Worm (Caenorhabditis elegans): ENCODE results near the gene fbxa-7.

fbxa-7 gene

ce11 chrIII:2251348-2251747 is at the start of gene fbxa-7:
TSS of gene fbxa-7 (minus strand) at chrIII:2251448.
- TF ChIP-seq hnd-1 (tag; optimal IDR thresholded peaks at IDR 0.05) (no peak), ceh-36 (tag; optimal IDR thresholded peaks at IDR 0.05) (no peak), tbx-11 (GFP tag; IDR thresholded peaks at IDR 0.05) (no peak), B0310.2 (tag; optimal IDR thresholded peaks at IDR 0.05) (no peak), flt-1 (GFP tag; IDR thresholded peaks at IDR 0.05) (no peak), sea-1 (GFP tag; conservative IDR thresholded peaks at IDR 0.05) (no peak), ets-7 (tag; optimal IDR thresholded peaks at IDR 0.05) (no peak), pes-1 (GFP tag; IDR thresholded peaks at IDR 0.05) (no peak), F13C5.2 (tag; optimal IDR thresholded peaks at IDR 0.05) (no peak), ama-1 (optimal IDR thresholded peaks at IDR 0.05) (no peak), tra-4 (tag; optimal IDR thresholded peaks at IDR 0.05) (no peak)

DNA sequence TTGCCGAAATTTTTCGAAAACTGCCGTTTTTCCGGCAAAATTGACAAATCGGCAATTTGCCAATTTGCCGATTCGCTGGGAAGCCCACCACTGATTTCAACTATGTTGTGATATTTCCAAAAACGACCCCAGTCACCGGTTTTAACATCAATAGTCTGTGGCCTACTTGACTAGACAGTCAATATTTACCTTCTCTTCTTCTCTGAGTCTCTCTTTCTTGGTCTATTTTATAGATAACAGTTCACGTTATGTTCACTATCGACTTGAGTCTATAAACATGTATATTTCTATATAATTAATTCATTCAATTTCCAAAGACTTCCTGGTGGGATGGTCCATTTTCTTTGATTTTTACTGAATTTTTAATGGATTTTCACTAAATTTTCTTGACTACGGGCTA is 43.5 kb upstream of the fbxa-7 start:
- TF ChIP-seq hmg-4 (GFP tag; optimal IDR thresholded peaks at IDR 0.05): no peak
- TF ChIP-seq ets-7 (tag; optimal IDR thresholded peaks at IDR 0.05): no peak
- no peak for TF ChIP-seq tbx-11 (GFP tag; IDR thresholded peaks at IDR 0.05)
- TF ChIP-seq pes-1 (GFP tag; IDR thresholded peaks at IDR 0.05): no peak
- no peak for TF ChIP-seq tbx-37 (GFP tag; conservative IDR thresholded peaks at IDR 0.05)
- no peak for TF ChIP-seq sea-1 (GFP tag; conservative IDR thresholded peaks at IDR 0.05)
- TF ChIP-seq aly-1 (tag; optimal IDR thresholded peaks at IDR 0.05): no peak

DNA sequence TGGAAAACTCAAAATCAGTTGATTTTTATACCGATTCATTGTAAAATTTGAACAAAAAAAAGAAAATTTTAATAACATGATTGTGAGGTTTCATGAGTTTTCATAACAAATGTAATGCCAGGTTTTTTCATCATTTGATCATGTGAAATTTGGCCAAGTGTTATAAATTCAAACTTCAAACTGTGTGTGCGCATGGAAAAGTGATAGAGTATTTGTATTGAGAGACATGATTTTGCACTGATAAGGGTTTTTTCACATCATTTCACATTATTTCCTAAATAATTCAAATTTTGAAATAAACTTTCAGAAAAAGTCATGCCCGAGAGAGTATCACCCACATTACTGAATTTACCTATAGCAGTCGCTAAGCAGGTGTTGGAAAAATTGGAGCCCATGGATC is 39.9 kb upstream of the fbxa-7 start, which contains the start of gene fbxa-219:
Gene fbxa-219, plus strand, starts transcription at position 277 of the 400 bp plus-strand sequence.
- TF ChIP-seq sea-1 (GFP tag; conservative IDR thresholded peaks at IDR 0.05) (no peak), hmbx-1 (tag; optimal IDR thresholded peaks at IDR 0.05) (no peak), tbx-11 (GFP tag; IDR thresholded peaks at IDR 0.05) (no peak), B0310.2 (tag; optimal IDR thresholded peaks at IDR 0.05) (no peak), pes-1 (GFP tag; IDR thresholded peaks at IDR 0.05) (no peak), ets-7 (tag; optimal IDR thresholded peaks at IDR 0.05) (no peak), ceh-36 (tag; optimal IDR thresholded peaks at IDR 0.05) (no peak), F13C5.2 (tag; optimal IDR thresholded peaks at IDR 0.05) (no peak), tra-4 (tag; optimal IDR thresholded peaks at IDR 0.05) (no peak), hnd-1 (tag; optimal IDR thresholded peaks at IDR 0.05) (no peak), ama-1 (optimal IDR thresholded peaks at IDR 0.05) (no peak), tbx-37 (GFP tag; conservative IDR thresholded peaks at IDR 0.05) (no peak), aly-1 (tag; optimal IDR thresholded peaks at IDR 0.05) (no peak), ceh-13 (GFP tag; optimal IDR thresholded peaks at IDR 0.05) (no peak), scrt-1 (GFP tag; IDR thresholded peaks at IDR 0.05) (no peak), flt-1 (GFP tag; IDR thresholded peaks at IDR 0.05) (no peak), hmg-4 (GFP tag; optimal IDR thresholded peaks at IDR 0.05) (no peak)

- TF ChIP-seq hmg-4 (GFP tag; optimal IDR thresholded peaks at IDR 0.05): no peak
- no peak for TF ChIP-seq tbx-11 (GFP tag; IDR thresholded peaks at IDR 0.05)
- no peak for TF ChIP-seq B0310.2 (tag; optimal IDR thresholded peaks at IDR 0.05)
- no peak for TF ChIP-seq aly-1 (tag; optimal IDR thresholded peaks at IDR 0.05)
- TF ChIP-seq flt-1 (GFP tag; IDR thresholded peaks at IDR 0.05): no peak
- no peak for TF ChIP-seq tra-4 (tag; optimal IDR thresholded peaks at IDR 0.05)
- no peak for TF ChIP-seq ceh-13 (GFP tag; optimal IDR thresholded peaks at IDR 0.05)
- TF ChIP-seq ets-7 (tag; optimal IDR thresholded peaks at IDR 0.05): no peak
- no peak for TF ChIP-seq ceh-36 (tag; optimal IDR thresholded peaks at IDR 0.05)
- TF ChIP-seq sea-1 (GFP tag; conservative IDR thresholded peaks at IDR 0.05): no peak
Observed at ce11 chrIII:2288261-2288660, 37.0 kb upstream of the fbxa-7 start.

ce11 chrIII:2283341-2283847 is 32.1 kb upstream of the fbxa-7 start:
- TF ChIP-seq tbx-11 (GFP tag; IDR thresholded peaks at IDR 0.05) (no peak), B0310.2 (tag; optimal IDR thresholded peaks at IDR 0.05) (no peak), ceh-36 (tag; optimal IDR thresholded peaks at IDR 0.05) (no peak), scrt-1 (GFP tag; IDR thresholded peaks at IDR 0.05) (no peak), ets-7 (tag; optimal IDR thresholded peaks at IDR 0.05) (no peak)

- TF ChIP-seq hmg-4 (GFP tag; optimal IDR thresholded peaks at IDR 0.05) (no peak), aly-1 (tag; optimal IDR thresholded peaks at IDR 0.05) (no peak), hnd-1 (tag; optimal IDR thresholded peaks at IDR 0.05) (no peak), flt-1 (GFP tag; IDR thresholded peaks at IDR 0.05) (no peak), sea-1 (GFP tag; conservative IDR thresholded peaks at IDR 0.05) (no peak), B0310.2 (tag; optimal IDR thresholded peaks at IDR 0.05) (no peak), ama-1 (optimal IDR thresholded peaks at IDR 0.05) (no peak), F13C5.2 (tag; optimal IDR thresholded peaks at IDR 0.05) (no peak), tbx-37 (GFP tag; conservative IDR thresholded peaks at IDR 0.05) (no peak), pes-1 (GFP tag; IDR thresholded peaks at IDR 0.05) (no peak), scrt-1 (GFP tag; IDR thresholded peaks at IDR 0.05) (no peak), tra-4 (tag; optimal IDR thresholded peaks at IDR 0.05) (no peak), ets-7 (tag; optimal IDR thresholded peaks at IDR 0.05) (no peak), ceh-36 (tag; optimal IDR thresholded peaks at IDR 0.05) (no peak)
Observed at ce11 chrIII:2281975-2282957, 31.0 kb upstream of the fbxa-7 start, which contains the start of gene Y54F10BM.3. TSS of gene Y54F10BM.3 (plus strand) at chrIII:2282025.

- TF ChIP-seq flt-1 (GFP tag; IDR thresholded peaks at IDR 0.05) (no peak), B0310.2 (tag; optimal IDR thresholded peaks at IDR 0.05) (no peak), pes-1 (GFP tag; IDR thresholded peaks at IDR 0.05) (no peak), hmbx-1 (tag; optimal IDR thresholded peaks at IDR 0.05) (no peak), tbx-11 (GFP tag; IDR thresholded peaks at IDR 0.05) (no peak), ama-1 (optimal IDR thresholded peaks at IDR 0.05) (no peak), F13C5.2 (tag; optimal IDR thresholded peaks at IDR 0.05) (no peak), ceh-36 (tag; optimal IDR thresholded peaks at IDR 0.05) (no peak), scrt-1 (GFP tag; IDR thresholded peaks at IDR 0.05) (no peak), tra-4 (tag; optimal IDR thresholded peaks at IDR 0.05) (no peak), tbx-37 (GFP tag; conservative IDR thresholded peaks at IDR 0.05) (no peak), ceh-13 (GFP tag; optimal IDR thresholded peaks at IDR 0.05) (no peak), hmg-4 (GFP tag; optimal IDR thresholded peaks at IDR 0.05) (no peak), aly-1 (tag; optimal IDR thresholded peaks at IDR 0.05) (no peak)
Observed at ce11 chrIII:2280569-2280968, 29.3 kb upstream of the fbxa-7 start, which contains the start of gene Y54F10BM.22. TSS of gene Y54F10BM.22 (plus strand) at chrIII:2280899.

Data from whole organism, early embryonic.